Fruit fly (Drosophila melanogaster): ENCODE results near the gene Ski6.

Ski6 gene

dm6 chr2L:13191894-13192293 lies 30.3 kb downstream of the Ski6 start, which contains the start of the genes CG16974 and Edem2 (continued):
- no peak for TF ChIP-seq Opbp (GFP tag; IDR thresholded peaks at IDR 0.05; ENCODE audit: partially characterized antibody)
- TF ChIP-seq trh (GFP tag; optimal IDR thresholded peaks at IDR 0.05): peak; percentile 4
- TF ChIP-seq CG13624 (GFP tag; optimal IDR thresholded peaks at IDR 0.05): no peak
- TF ChIP-seq Mad (GFP tag; optimal IDR thresholded peaks at IDR 0.05): peak; percentile 54
- TF ChIP-seq CG4282 (GFP tag; optimal IDR thresholded peaks at IDR 0.05): no peak
- peak; percentile 71 for TF ChIP-seq MESR4 (GFP tag; optimal IDR thresholded peaks at IDR 0.05)
- peak; percentile 5 for TF ChIP-seq dm (GFP tag; optimal IDR thresholded peaks at IDR 0.05)
- peak; percentile 29 for TF ChIP-seq Dp (GFP tag; optimal IDR thresholded peaks at IDR 0.05)
- peak; percentile 52 for TF ChIP-seq CG3838 (GFP tag; optimal IDR thresholded peaks at IDR 0.05)
- TF ChIP-seq fu2 (GFP tag; optimal IDR thresholded peaks at IDR 0.05): no peak
- no peak for TF ChIP-seq CG16779 (GFP tag; IDR thresholded peaks at IDR 0.05)
- TF ChIP-seq H2.0 (GFP tag; IDR thresholded peaks at IDR 0.05): peak; percentile 66
- no peak for TF ChIP-seq CG15073 (GFP tag; optimal IDR thresholded peaks at IDR 0.05)
- peak; percentile 12 for TF ChIP-seq CrebB (tag; optimal IDR thresholded peaks at IDR 0.05)
- no peak for TF ChIP-seq CG8478 (optimal IDR thresholded peaks at IDR 0.05)
- TF ChIP-seq CG2120 (GFP tag; optimal IDR thresholded peaks at IDR 0.05): peak; percentile 80
- peak; percentile 85 for TF ChIP-seq Xbp1 (GFP tag; optimal IDR thresholded peaks at IDR 0.05)
- TF ChIP-seq trem (tag; optimal IDR thresholded peaks at IDR 0.05): peak; percentile 87
- no peak for TF ChIP-seq BtbVII (GFP tag; optimal IDR thresholded peaks at IDR 0.05)
- no peak for TF ChIP-seq CG31365 (tag; optimal IDR thresholded peaks at IDR 0.05)
- TF ChIP-seq ase (GFP tag; IDR thresholded peaks at IDR 0.05): peak; percentile 48; the same call in 2 of the 3 replicates
- TF ChIP-seq caup (GFP tag; optimal IDR thresholded peaks at IDR 0.05; ENCODE audit: severe bottlenecking): peak; percentile 64
- no peak for TF ChIP-seq Hey (tag; optimal IDR thresholded peaks at IDR 0.05)
- TF ChIP-seq hth (optimal IDR thresholded peaks at IDR 0.05): no peak
- TF ChIP-seq CG10209 (GFP tag; optimal IDR thresholded peaks at IDR 0.05): no peak
- TF ChIP-seq CG42726 (GFP tag; IDR thresholded peaks at IDR 0.05; ENCODE audit: partially characterized antibody): no peak
- TF ChIP-seq ftz-f1 (GFP tag; optimal IDR thresholded peaks at IDR 0.05): peak; percentile 39
- TF ChIP-seq Ssrp (tag; optimal IDR thresholded peaks at IDR 0.05): peak; percentile 60
- TF ChIP-seq run (tag; optimal IDR thresholded peaks at IDR 0.05): no peak
- TF ChIP-seq CG17361 (GFP tag; IDR thresholded peaks at IDR 0.05): no peak
- TF ChIP-seq CG2116 (GFP tag; optimal IDR thresholded peaks at IDR 0.05): peak; percentile 74
- no peak for TF ChIP-seq CoRest (tag; optimal IDR thresholded peaks at IDR 0.05)
- no peak for TF ChIP-seq CG7745 (tag; optimal IDR thresholded peaks at IDR 0.05)
- peak; percentile 52 for TF ChIP-seq E2f2 (GFP tag; IDR thresholded peaks at IDR 0.05)
- peak; percentile 40; the same call in 1 of the 3 replicates for TF ChIP-seq CG2889 (GFP tag; IDR thresholded peaks at IDR 0.05)
- peak; percentile 80 for TF ChIP-seq ci (GFP tag; IDR thresholded peaks at IDR 0.05)
- no peak for TF ChIP-seq cas (GFP tag; IDR thresholded peaks at IDR 0.05)
- TF ChIP-seq peb (GFP tag; IDR thresholded peaks at IDR 0.05): peak; percentile 56
- TF ChIP-seq Hand (GFP tag; optimal IDR thresholded peaks at IDR 0.05): no peak
- peak; percentile 49; the same call in 1 of the 2 replicates for TF ChIP-seq seq (GFP tag; IDR thresholded peaks at IDR 0.05)
- TF ChIP-seq Gsc (GFP tag; IDR thresholded peaks at IDR 0.05): no peak
- peak; percentile 49 for TF ChIP-seq kay (GFP tag; optimal IDR thresholded peaks at IDR 0.05)
- TF ChIP-seq GATAe (GFP tag; conservative IDR thresholded peaks at IDR 0.05): peak; percentile 87
- TF ChIP-seq Awh (GFP tag; IDR thresholded peaks at IDR 0.05): peak; percentile 55
- peak; percentile 87 for TF ChIP-seq CG7271 (tag; optimal IDR thresholded peaks at IDR 0.05)
- peak; percentile 64 for TF ChIP-seq CG4820 (GFP tag; optimal IDR thresholded peaks at IDR 0.05)
- TF ChIP-seq nau (GFP tag; optimal IDR thresholded peaks at IDR 0.05): no peak
- no peak for TF ChIP-seq CG10543 (GFP tag; optimal IDR thresholded peaks at IDR 0.05)
- TF ChIP-seq CG12769 (tag; optimal IDR thresholded peaks at IDR 0.05): no peak
- TF ChIP-seq knrl (GFP tag; IDR thresholded peaks at IDR 0.05; ENCODE audit: partially characterized antibody): peak; percentile 48
- no peak for TF ChIP-seq CG31441 (GFP tag; IDR thresholded peaks at IDR 0.05)
- TF ChIP-seq sim (GFP tag; IDR thresholded peaks at IDR 0.05): no peak

Measured in whole organism, embryonic.